Worm (Caenorhabditis elegans) whole organism, L1 larva: ENCODE results near the gene gstk-1.

Experiments used
- hlh-17 ChIP-seq: fragments of 200-800 bp; sonication (Bioruptor generic); optimal IDR thresholded peaks from 2 replicates; lab custom pipeline; 2018; ENCODE audit warnings: missing genetic modification characterization, mild to moderate bottlenecking, missing compliant biosample characterization, moderate library complexity, borderline replicate concordance
- hlh-4 ChIP-seq: sonication (generic microtip); optimal IDR thresholded peaks from 2 replicates; lab custom pipeline; 2016; ENCODE audit warnings: mild to moderate bottlenecking, missing genetic modification characterization, missing compliant biosample characterization
- lir-3 ChIP-seq: sonication (generic microtip); optimal IDR thresholded peaks from 2 replicates; lab custom pipeline; 2016; ENCODE audit warnings: mild to moderate bottlenecking, missing genetic modification characterization, moderate library complexity, missing compliant biosample characterization; ENCODE audit not compliant: poor library complexity
- nhr-11 ChIP-seq: fragments of 150-350 bp; optimal IDR thresholded peaks from 2 replicates; lab custom pipeline; 2014; ENCODE audit warnings: missing biosample characterization, missing genetic modification characterization
- nhr-76 ChIP-seq: sonication (generic microtip); optimal IDR thresholded peaks from 2 replicates; lab custom pipeline; 2017; ENCODE audit warnings: missing biosample characterization, missing genetic modification characterization
- snpc-4 ChIP-seq: fragments of 150-350 bp; optimal IDR thresholded peaks from 2 replicates; lab custom pipeline; 2014; ENCODE audit warnings: missing biosample characterization, missing genetic modification characterization
- ztf-4 ChIP-seq: fragments of 150-350 bp; optimal IDR thresholded peaks from 2 replicates; lab custom pipeline; 2014; ENCODE audit warnings: missing biosample characterization, missing genetic modification characterization

DNA sequence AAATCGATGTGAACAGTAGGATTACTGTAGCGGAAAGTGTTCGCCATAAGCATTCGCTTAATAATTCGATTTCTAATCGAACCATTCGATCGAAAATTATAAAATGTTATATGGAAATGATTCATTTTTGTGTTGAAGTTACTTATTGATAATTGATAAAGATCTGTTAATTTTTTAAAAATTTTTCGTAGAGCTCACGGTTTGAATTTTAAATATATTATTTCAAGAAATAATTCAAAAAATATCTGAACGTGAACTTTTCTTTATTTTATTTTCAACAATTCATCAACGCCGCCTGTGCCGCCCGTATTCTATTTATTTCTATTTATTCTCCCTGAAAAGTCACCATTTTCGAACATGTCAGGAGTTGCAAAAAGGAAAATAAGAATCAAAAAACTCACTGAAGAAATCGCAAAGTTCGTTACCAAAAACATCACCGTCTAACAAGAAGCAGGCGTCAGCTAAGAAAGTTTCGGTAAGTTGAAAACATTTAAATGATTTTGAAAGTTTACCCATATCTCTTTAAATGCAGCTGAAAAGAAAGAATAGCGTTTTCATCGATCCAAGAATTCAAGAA is 45.1 kb upstream of the gstk-1 start, which contains the start of the genes T15H9.5 and T15H9.4:
- TF ChIP-seq hlh-17 (GFP tag; lab: Kevin White, UChicago): no peak
- TF ChIP-seq lir-3 (tag; lab: Kevin White, UChicago): no peak
- TF ChIP-seq hlh-4: no peak
- TF ChIP-seq ztf-4: no peak
- no peak for TF ChIP-seq snpc-4 (tag; lab: Kevin White, UChicago)
- no peak for TF ChIP-seq nhr-11 (tag; lab: Kevin White, UChicago)
- TF ChIP-seq nhr-76 (tag; lab: Kevin White, UChicago): no peak
